Worm (Caenorhabditis elegans): ENCODE results near the gene ttr-48.

ttr-48 gene

DNA sequence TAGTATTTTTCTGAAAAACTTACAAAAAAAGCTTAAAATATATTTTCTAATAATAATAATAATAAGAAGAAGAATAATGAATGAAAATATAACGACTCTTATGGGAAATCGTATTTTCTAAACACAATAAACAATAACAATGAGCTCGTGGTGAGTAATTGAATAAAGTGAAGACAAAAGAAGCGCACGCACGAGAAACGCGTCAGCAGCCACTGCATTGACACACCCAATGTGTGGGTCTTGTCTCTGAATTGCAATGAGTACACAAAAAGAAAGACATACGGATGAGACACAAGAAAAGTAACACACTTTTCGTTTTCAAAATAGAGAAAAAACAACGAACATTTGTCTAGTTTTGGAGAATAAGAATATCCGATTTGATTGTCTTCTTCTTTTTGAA lies 38.9 kb downstream of the ttr-48 start, which contains the start of gene F35A5.8 (continued):
- no peak for TF ChIP-seq ZK185.1 (tag; optimal IDR thresholded peaks at IDR 0.05; ENCODE audit: poor library complexity, severe bottlenecking)
- peak in 1 of 3 experiments; percentile 70 for TF ChIP-seq lin-35 (GFP tag; optimal IDR thresholded peaks at IDR 0.05)
- TF ChIP-seq K12H6.12 (tag; optimal IDR thresholded peaks at IDR 0.05), result peak; percentile 16
- no peak for TF ChIP-seq attf-5 (GFP tag; optimal IDR thresholded peaks at IDR 0.05)
- TF ChIP-seq aptf-2 (GFP tag; conservative IDR thresholded peaks at IDR 0.05), result no peak
- no peak for TF ChIP-seq F33H1.4 (GFP tag; IDR thresholded peaks at IDR 0.05)
- no peak for TF ChIP-seq ccch-3 (GFP tag; optimal IDR thresholded peaks at IDR 0.05)
- no peak for TF ChIP-seq B0019.2 (GFP tag; conservative IDR thresholded peaks at IDR 0.05)
- no peak for TF ChIP-seq unc-62 (GFP tag; optimal IDR thresholded peaks at IDR 0.05)
- TF ChIP-seq B0035.1 (tag; optimal IDR thresholded peaks at IDR 0.05), result no peak
- TF ChIP-seq F22D6.2 (tag; optimal IDR thresholded peaks at IDR 0.05), result no peak
- TF ChIP-seq repo-1 (tag; optimal IDR thresholded peaks at IDR 0.05), result no peak
- no peak for TF ChIP-seq chd-7 (tag; optimal IDR thresholded peaks at IDR 0.05)
- TF ChIP-seq mel-28 (tag; optimal IDR thresholded peaks at IDR 0.05; ENCODE audit: borderline replicate concordance), result no peak
- TF ChIP-seq lin-54 (GFP tag; optimal IDR thresholded peaks at IDR 0.05), result peak; percentile 37
- peak; percentile 48 for TF ChIP-seq mcd-1 (GFP tag; IDR thresholded peaks at IDR 0.05)
- TF ChIP-seq ceh-58 (GFP tag; IDR thresholded peaks at IDR 0.05), result no peak
- TF ChIP-seq nhr-179 (tag; optimal IDR thresholded peaks at IDR 0.05), result no peak
- no peak for TF ChIP-seq mes-4 (tag; optimal IDR thresholded peaks at IDR 0.05)
- TF ChIP-seq Y95B8A.8 (GFP tag; IDR thresholded peaks at IDR 0.05), result no peak
- no peak for TF ChIP-seq zim-3 (tag; optimal IDR thresholded peaks at IDR 0.05)
- TF ChIP-seq ztf-22 (GFP tag; optimal IDR thresholded peaks at IDR 0.05), result no peak
- TF ChIP-seq somi-1 (GFP tag; optimal IDR thresholded peaks at IDR 0.05), result no peak
- no peak for TF ChIP-seq ztf-26 (tag; optimal IDR thresholded peaks at IDR 0.05)
- TF ChIP-seq ztf-3 (GFP tag; optimal IDR thresholded peaks at IDR 0.05), result no peak
- TF ChIP-seq hsf-1 (GFP tag; IDR thresholded peaks at IDR 0.05), result no peak
- TF ChIP-seq Y67H2A.10 (GFP tag; conservative IDR thresholded peaks at IDR 0.05), result no peak
- no peak for TF ChIP-seq sea-2 (GFP tag; IDR thresholded peaks at IDR 0.05)
- TF ChIP-seq ztf-25 (GFP tag; IDR thresholded peaks at IDR 0.05), result no peak
- no peak for TF ChIP-seq B0261.1 (tag; optimal IDR thresholded peaks at IDR 0.05)
- TF ChIP-seq F52B5.7 (tag; optimal IDR thresholded peaks at IDR 0.05), result no peak
- TF ChIP-seq egl-18 (GFP tag; IDR thresholded peaks at IDR 0.05), result no peak
- TF ChIP-seq ztf-6 (GFP tag; IDR thresholded peaks at IDR 0.05), result no peak
- TF ChIP-seq nhr-90 (tag; optimal IDR thresholded peaks at IDR 0.05), result no peak
- no peak for TF ChIP-seq akir-1 (GFP tag; optimal IDR thresholded peaks at IDR 0.05)
- no peak for TF ChIP-seq nfya-2 (GFP tag; IDR thresholded peaks at IDR 0.05)
- TF ChIP-seq rpc-1 (optimal IDR thresholded peaks at IDR 0.05), result no peak
- TF ChIP-seq rpc-1 (tag; optimal IDR thresholded peaks at IDR 0.05), result no peak
- 0 out of 2 replicates have a peak, but pooled peaks have one; percentile 11 for TF ChIP-seq rcor-1 (GFP tag; IDR thresholded peaks at IDR 0.05)
- no peak for TF ChIP-seq bed-1 (GFP tag; IDR thresholded peaks at IDR 0.05)
- TF ChIP-seq gei-17 (GFP tag; optimal IDR thresholded peaks at IDR 0.05), result no peak
- no peak for TF ChIP-seq K11D2.4 (GFP tag; IDR thresholded peaks at IDR 0.05)
- no peak for TF ChIP-seq die-1 (tag; optimal IDR thresholded peaks at IDR 0.05)
- TF ChIP-seq athp-1 (tag; optimal IDR thresholded peaks at IDR 0.05), result no peak
- no peak for TF ChIP-seq F49E8.2 (tag; optimal IDR thresholded peaks at IDR 0.05; ENCODE audit: insufficient read depth)
- TF ChIP-seq atf-7 (tag; optimal IDR thresholded peaks at IDR 0.05), result no peak
- no peak for TF ChIP-seq ceh-91 (GFP tag; IDR thresholded peaks at IDR 0.05)
- TF ChIP-seq F10E7.11 (tag; optimal IDR thresholded peaks at IDR 0.05), result no peak
- no peak for TF ChIP-seq let-607 (tag; optimal IDR thresholded peaks at IDR 0.05)
- no peak for TF ChIP-seq hlh-12 (tag; optimal IDR thresholded peaks at IDR 0.05)
- TF ChIP-seq F57C9.4 (tag; optimal IDR thresholded peaks at IDR 0.05), result no peak
